Worm (Caenorhabditis elegans) whole organism, L2 larva: ENCODE measurements around the gene F54B8.1.
"Not testable (repeated sequence)": the region's sequence is repeated elsewhere in the genome, so short reads cannot be mapped to it uniquely, and the experiment has no call there.

Source experiments
- mdl-1 ChIP-seq, 2 experiments: fragments of 150-350 bp in 1 of 2; sonication (generic microtip) in 1 of 2; optimal IDR thresholded peaks; 2 replicates each; lab custom pipeline; 2017; ENCODE audit warnings: missing biosample characterization in 2 of 2, missing genetic modification characterization in 2 of 2
- nhr-10 ChIP-seq: sonication (generic microtip); optimal IDR thresholded peaks from 2 replicates; lab custom pipeline; 2017; ENCODE audit warnings: missing biosample characterization, missing genetic modification characterization
- sem-4 ChIP-seq: fragments of 150-350 bp; optimal IDR thresholded peaks from 2 replicates; lab custom pipeline; 2014; ENCODE audit warnings: missing biosample characterization, missing genetic modification reagents, missing genetic modification characterization

- TF ChIP-seq sem-4; mdl-1 (tag; optimal IDR thresholded peaks at IDR 0.05; lab: Kevin White, UChicago); nhr-10 (tag; lab: Kevin White, UChicago): not testable (repeated sequence)
These were observed 7.5 kb upstream of the F54B8.1 start, which contains the start of gene srd-27 for ce11 chrV:15803079-15803478.
